Worm (Caenorhabditis elegans) whole organism, mixed stage, embryonic: ENCODE data around the gene ZK381.8.

Experiments used
- blmp-1 ChIP-seq: fragments of 150-350 bp; optimal IDR thresholded peaks from 2 replicates; lab custom pipeline; 2014; ENCODE audit warnings: missing biosample characterization, missing genetic modification characterization
- ces-1 ChIP-seq: fragments of 150-350 bp; optimal IDR thresholded peaks from 2 replicates; lab custom pipeline; 2014; ENCODE audit warnings: missing biosample characterization, missing genetic modification reagents, missing genetic modification characterization
- cnd-1 ChIP-seq: fragments of 200-800 bp; sonication (Bioruptor generic); optimal IDR thresholded peaks from 2 replicates; lab custom pipeline; 2018; ENCODE audit warnings: mild to moderate bottlenecking, missing genetic modification characterization, missing compliant biosample characterization
- lin-13 ChIP-seq: fragments of 150-350 bp; optimal IDR thresholded peaks from 2 replicates; lab custom pipeline; 2014; ENCODE audit warnings: missing biosample characterization, missing genetic modification characterization
- lsy-2 ChIP-seq: fragments of 150-350 bp; optimal IDR thresholded peaks from 2 replicates; lab custom pipeline; 2014; ENCODE audit warnings: missing biosample characterization, missing genetic modification characterization
- mab-5 ChIP-seq: fragments of 150-350 bp; optimal IDR thresholded peaks from 2 replicates; lab custom pipeline; 2014; ENCODE audit warnings: missing biosample characterization, missing genetic modification characterization
- nhr-12 ChIP-seq: fragments of 150-350 bp; optimal IDR thresholded peaks from 2 replicates; lab custom pipeline; 2014; ENCODE audit warnings: missing biosample characterization, missing genetic modification characterization
- nhr-2 ChIP-seq: fragments of 150-350 bp; optimal IDR thresholded peaks from 2 replicates; lab custom pipeline; 2014; ENCODE audit warnings: missing biosample characterization, missing genetic modification characterization
- nhr-237 ChIP-seq: fragments of 150-350 bp; optimal IDR thresholded peaks from 2 replicates; lab custom pipeline; 2014; ENCODE audit warnings: missing biosample characterization, missing genetic modification characterization
- nhr-76 ChIP-seq: sonication (generic microtip); optimal IDR thresholded peaks from 2 replicates; lab custom pipeline; 2017; ENCODE audit warnings: missing biosample characterization, missing genetic modification characterization
- pha-4 ChIP-seq: fragments of 150-350 bp; optimal IDR thresholded peaks from 2 replicates; lab custom pipeline; 2018; ENCODE audit warnings: missing biosample characterization, missing genetic modification reagents, missing genetic modification characterization
- snpc-4 ChIP-seq: fragments of 150-350 bp; optimal IDR thresholded peaks from 2 replicates; lab custom pipeline; 2014; ENCODE audit warnings: missing biosample characterization, missing genetic modification characterization
- unc-120 ChIP-seq: sonication (generic microtip); optimal IDR thresholded peaks from 2 replicates; lab custom pipeline; 2017; ENCODE audit warnings: missing genetic modification characterization, missing compliant biosample characterization; ENCODE audit not compliant: poor library complexity, severe bottlenecking
- unc-62 ChIP-seq: fragments of 150-350 bp; optimal IDR thresholded peaks from 2 replicates; lab custom pipeline; 2014; ENCODE audit warnings: missing biosample characterization, missing genetic modification reagents, missing genetic modification characterization

- TF ChIP-seq nhr-2 (tag; lab: Kevin White, UChicago): no peak
- no peak for TF ChIP-seq nhr-76 (tag; lab: Kevin White, UChicago)
- TF ChIP-seq snpc-4 (tag; lab: Kevin White, UChicago): no peak
- no peak for TF ChIP-seq unc-120 (tag; lab: Kevin White, UChicago)
- TF ChIP-seq blmp-1: no peak
- TF ChIP-seq mab-5: no peak
- no peak for TF ChIP-seq pha-4 (tag; lab: Kevin White, UChicago)
- TF ChIP-seq nhr-12 (tag; lab: Kevin White, UChicago): no peak
- no peak for TF ChIP-seq nhr-237 (tag; lab: Kevin White, UChicago)
- no peak for TF ChIP-seq lin-13 (tag; lab: Kevin White, UChicago)
- TF ChIP-seq unc-62 (GFP tag; lab: Kevin White, UChicago): no peak
- TF ChIP-seq ces-1 (GFP tag; lab: Kevin White, UChicago): no peak
- TF ChIP-seq cnd-1: no peak
- no peak for TF ChIP-seq lsy-2 (tag; lab: Kevin White, UChicago)
Observed at ce11 chrIV:6986835-6987234, 16.7 kb upstream of the ZK381.8 start, which contains the start of gene prkl-1.
